Worm (Caenorhabditis elegans) whole organism, young adult: ENCODE data around the gene Y82E9BR.20.

Experiments used
- F33H1.4 ChIP-seq: fragments of 200-800 bp; sonication (Bioruptor generic); IDR thresholded peaks from 2 replicates; pipeline ENCODE4 v1.3.6; 2022; ENCODE audit warnings: missing genetic modification reagents, missing genetic modification characterization, missing compliant biosample characterization
- F57C9.4 ChIP-seq: sonication (generic microtip); optimal IDR thresholded peaks from 2 replicates; lab custom pipeline; 2017; ENCODE audit warnings: mild to moderate bottlenecking, missing genetic modification characterization, missing compliant biosample characterization
- Y53G8AR.9 ChIP-seq: fragments of 200-800 bp; sonication (Bioruptor generic); conservative IDR thresholded peaks from 2 replicates; pipeline ENCODE4 v1.3.6; 2022; ENCODE audit warnings: missing genetic modification reagents, missing genetic modification characterization, missing compliant biosample characterization
- ama-1 ChIP-seq, 3 experiments: fragments of 150-350 bp in 1 of 3; sonication (generic microtip) in 2 of 3; optimal IDR thresholded peaks; 2 replicates each; lab custom pipeline; 2014 to 2018; ENCODE audit warnings: missing biosample characterization in 2 of 3, missing genetic modification characterization in 2 of 3, missing genetic modification reagents in 2 of 3
- die-1 ChIP-seq: sonication (generic microtip); optimal IDR thresholded peaks from 2 replicates; lab custom pipeline; 2016; ENCODE audit warnings: missing genotype, mild to moderate bottlenecking, missing genetic modification characterization, missing compliant biosample characterization
- egl-18 ChIP-seq: fragments of 200-800 bp; sonication (Bioruptor generic); IDR thresholded peaks from 2 replicates; pipeline ENCODE4 v1.3.6; 2022; ENCODE audit warnings: missing genetic modification reagents, missing genetic modification characterization, missing compliant biosample characterization
- hsf-1 ChIP-seq: fragments of 200-800 bp; sonication (Bioruptor generic); IDR thresholded peaks from 2 replicates; pipeline ENCODE4 v1.3.6; 2022; ENCODE audit warnings: missing genetic modification reagents, missing genetic modification characterization, missing compliant biosample characterization
- lin-26 ChIP-seq: fragments of 200-800 bp; sonication (Bioruptor generic); IDR thresholded peaks from 2 replicates; pipeline ENCODE4 v1.3.6; 2022; ENCODE audit warnings: missing genetic modification reagents, missing genetic modification characterization, missing compliant biosample characterization
- lsy-27 ChIP-seq: sonication (generic microtip); optimal IDR thresholded peaks from 2 replicates; lab custom pipeline; 2017; ENCODE audit warnings: missing genetic modification characterization, mild to moderate bottlenecking, missing compliant biosample characterization, antibody characterized with exemption, missing genotype, borderline replicate concordance; ENCODE audit not compliant: insufficient read depth
- pbrm-1 ChIP-seq: fragments of 200-800 bp; sonication (Bioruptor generic); IDR thresholded peaks from 2 replicates; pipeline ENCODE4 v1.3.6; 2022; ENCODE audit warnings: missing genetic modification reagents, missing genetic modification characterization, missing compliant biosample characterization
- rec-8 ChIP-seq, 2 experiments: sonication (generic microtip); optimal IDR thresholded peaks; 2 replicates each; lab custom pipeline; 2016; ENCODE audit warnings: mild to moderate bottlenecking in 2 of 2, missing genetic modification characterization in 2 of 2, missing genetic modification reagents in 2 of 2, missing genotype in 2 of 2, missing biosample characterization in 1 of 2, missing compliant biosample characterization in 1 of 2, moderate library complexity in 1 of 2
- sea-2 ChIP-seq: fragments of 200-800 bp; sonication (Bioruptor generic); IDR thresholded peaks from 2 replicates; pipeline ENCODE4 v1.3.6; 2022; ENCODE audit warnings: missing genetic modification characterization, missing compliant biosample characterization
- unc-130 ChIP-seq: sonication (generic microtip); optimal IDR thresholded peaks from 2 replicates; lab custom pipeline; 2016; ENCODE audit warnings: missing genetic modification reagents, missing genetic modification characterization, missing compliant biosample characterization
- ztf-28 ChIP-seq: fragments of 200-800 bp; sonication (Bioruptor generic); IDR thresholded peaks from 2 replicates; pipeline ENCODE4 v1.3.6; 2022; ENCODE audit warnings: missing genetic modification reagents, missing genetic modification characterization, missing compliant biosample characterization

- TF ChIP-seq ama-1 (optimal IDR thresholded peaks at IDR 0.05; lab: Kevin White, UChicago) (no peak), ama-1 (GFP tag; optimal IDR thresholded peaks at IDR 0.05; lab: Kevin White, UChicago) (no peak), sea-2 (GFP tag; lab: Robert Waterston, UW) (no peak), unc-130 (GFP tag; lab: Kevin White, UChicago) (no peak), F57C9.4 (tag; lab: Kevin White, UChicago) (no peak), rec-8 (tag; optimal IDR thresholded peaks at IDR 0.05; lab: Kevin White, UChicago) (no peak), lsy-27 (no peak), egl-18 (GFP tag; lab: Robert Waterston, UW) (no peak), die-1 (tag; lab: Kevin White, UChicago) (no peak), hsf-1 (GFP tag; lab: Robert Waterston, UW) (no peak), lin-26 (GFP tag; lab: Robert Waterston, UW) (no peak), pbrm-1 (GFP tag; lab: Robert Waterston, UW) (no peak), ztf-28 (GFP tag; lab: Robert Waterston, UW) (no peak), Y53G8AR.9 (GFP tag; lab: Robert Waterston, UW) (no peak), F33H1.4 (GFP tag; lab: Robert Waterston, UW) (no peak)
These were observed 24.0 kb downstream of the Y82E9BR.20 start for ce11 chrIII:1398183-1398582.
